Worm (Caenorhabditis elegans) whole organism, midembryonic: Measurements from ENCODE around the gene R13A1.10.

Experiments used
- T22C8.4 ChIP-seq: fragments of 200-800 bp; sonication (Bioruptor generic); IDR thresholded peaks from 2 replicates; pipeline ENCODE4 v1.3.6; 2022; ENCODE audit warnings: missing genetic modification characterization, missing compliant biosample characterization
- cog-1 ChIP-seq: sonication (generic microtip); optimal IDR thresholded peaks from 2 replicates; lab custom pipeline; 2016; ENCODE audit warnings: missing genetic modification characterization, missing compliant biosample characterization
- flt-1 ChIP-seq: fragments of 200-800 bp; sonication (Bioruptor generic); IDR thresholded peaks from 2 replicates; pipeline ENCODE4 v1.3.6; 2022; ENCODE audit warnings: missing genetic modification characterization, missing compliant biosample characterization
- med-1 ChIP-seq: sonication (generic microtip); optimal IDR thresholded peaks from 2 replicates; lab custom pipeline; 2017; ENCODE audit warnings: missing genetic modification characterization, mild to moderate bottlenecking, missing compliant biosample characterization, antibody characterized with exemption, missing genetic modification reagents; ENCODE audit not compliant: insufficient read depth
- ref-1 ChIP-seq: fragments of 200-800 bp; sonication (Bioruptor generic); conservative IDR thresholded peaks from 2 replicates; pipeline ENCODE4 v1.3.6; 2022; ENCODE audit warnings: missing genetic modification reagents, missing genetic modification characterization, missing compliant biosample characterization
- tab-1 ChIP-seq: fragments of 200-800 bp; sonication (Bioruptor generic); IDR thresholded peaks from 2 replicates; pipeline ENCODE4 v1.3.6; 2022; ENCODE audit warnings: missing genetic modification characterization, missing compliant biosample characterization
- ztf-29 ChIP-seq: fragments of 200-800 bp; sonication (Bioruptor generic); IDR thresholded peaks from 2 replicates; pipeline ENCODE4 v1.3.6; 2022; ENCODE audit warnings: missing genetic modification reagents, missing genetic modification characterization, missing compliant biosample characterization

DNA sequence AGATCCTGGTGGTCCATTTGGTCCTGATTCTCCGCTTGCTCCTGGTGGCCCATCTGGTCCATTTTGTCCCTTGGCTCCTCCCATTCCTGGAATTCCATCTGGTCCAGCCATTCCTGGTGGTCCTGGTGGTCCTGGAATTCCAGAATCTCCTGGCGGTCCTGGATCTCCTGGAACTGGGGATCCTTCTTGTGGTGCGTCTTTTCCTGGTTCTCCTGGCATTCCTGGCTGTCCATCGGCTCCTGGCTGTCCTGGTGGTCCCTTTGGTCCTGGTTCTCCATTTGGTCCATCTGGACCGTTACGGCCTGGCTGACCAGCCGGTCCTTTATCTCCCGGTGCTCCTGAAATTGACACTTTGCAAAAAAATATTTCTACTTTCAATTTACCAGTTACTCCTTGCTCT is 18.6 kb upstream of the R13A1.10 start:
- TF ChIP-seq flt-1 (GFP tag; lab: Robert Waterston, UW) (no peak), med-1 (GFP tag; lab: Kevin White, UChicago) (no peak), tab-1 (GFP tag; lab: Robert Waterston, UW) (no peak), ztf-29 (GFP tag; lab: Robert Waterston, UW) (no peak), ref-1 (GFP tag; lab: Robert Waterston, UW) (no peak), T22C8.4 (GFP tag; lab: Robert Waterston, UW) (no peak), cog-1 (tag; lab: Kevin White, UChicago) (no peak)
